Worm (Caenorhabditis elegans) whole organism, L3 larva: Measurements from ENCODE around the gene stn-2.

Experiments
- ceh-82 ChIP-seq: fragments of 150-350 bp; optimal IDR thresholded peaks from 2 replicates; lab custom pipeline; 2014; ENCODE audit warnings: missing biosample characterization, missing genetic modification characterization
- elt-2 ChIP-seq: sonication (generic microtip); optimal IDR thresholded peaks from 2 replicates; lab custom pipeline; 2016; ENCODE audit warnings: missing genetic modification reagents, mild to moderate bottlenecking, missing genetic modification characterization, missing compliant biosample characterization
- elt-3 ChIP-seq, 3 experiments: fragments of 150-350 bp in 1 of 3; sonication (generic microtip) in 2 of 3; optimal IDR thresholded peaks; 2 replicates in 2 of 3; 4 replicates in 1 of 3; lab custom pipeline; 2014 to 2017; ENCODE audit warnings: missing biosample characterization in 3 of 3, missing genetic modification characterization in 3 of 3
- lsy-12 ChIP-seq: sonication (generic microtip); optimal IDR thresholded peaks from 2 replicates; lab custom pipeline; 2016; ENCODE audit warnings: mild to moderate bottlenecking, missing genetic modification characterization, missing compliant biosample characterization
- nhr-23 ChIP-seq: fragments of 150-350 bp; optimal IDR thresholded peaks from 2 replicates; lab custom pipeline; 2014; ENCODE audit warnings: missing biosample characterization, missing genetic modification reagents, missing genetic modification characterization
- nhr-76 ChIP-seq: fragments of 150-350 bp; sonication (generic microtip); optimal IDR thresholded peaks from 5 replicates; lab custom pipeline; 2014; ENCODE audit warnings: missing biosample characterization, missing genetic modification characterization
- unc-39 ChIP-seq: sonication (generic microtip); optimal IDR thresholded peaks from 4 replicates; lab custom pipeline; 2017; ENCODE audit warnings: missing biosample characterization, missing genetic modification characterization

- TF ChIP-seq ceh-82 (tag; lab: Kevin White, UChicago) (no peak), nhr-76 (tag; lab: Kevin White, UChicago) (no peak), elt-3 (tag; optimal IDR thresholded peaks at IDR 0.05; lab: Kevin White, UChicago) (no peak), unc-39 (tag; lab: Kevin White, UChicago) (no peak), elt-2 (no peak), nhr-23 (no peak), lsy-12 (tag; lab: Kevin White, UChicago) (no peak)
Observed at ce11 chrX:7727601-7728000, 47.2 kb upstream of the stn-2 start, which contains the start of gene vit-1.
